Worm (Caenorhabditis elegans): ENCODE results near the gene F14F9.2.

- TF ChIP-seq lin-13 (GFP tag; optimal IDR thresholded peaks at IDR 0.05) (no peak), egl-27 (tag; optimal IDR thresholded peaks at IDR 0.05) (no peak), elt-1 (tag; optimal IDR thresholded peaks at IDR 0.05) (no peak), unc-39 (tag; optimal IDR thresholded peaks at IDR 0.05) (no peak), aly-2 (tag; optimal IDR thresholded peaks at IDR 0.05) (no peak), unc-62 (GFP tag; optimal IDR thresholded peaks at IDR 0.05) (no peak), nhr-6 (tag; optimal IDR thresholded peaks at IDR 0.05) (no peak), nhr-25 (tag; optimal IDR thresholded peaks at IDR 0.05) (no peak)
These were observed 25.5 kb upstream of the F14F9.2 start, which contains the start of gene C04F5.9 for ce11 chrV:5119109-5119508.
